Fruit fly (Drosophila melanogaster) S2 (cell line): ENCODE measurements around the gene Drice.

Source experiments
- CG8478 ChIP-seq: fragments of >200 bp; optimal IDR thresholded peaks from 2 replicates; lab custom pipeline; 2018
- CTCF ChIP-seq, 2 experiments: fragments of >200 bp; optimal IDR thresholded peaks; 2 replicates each; lab custom pipeline; 2018

DNA sequence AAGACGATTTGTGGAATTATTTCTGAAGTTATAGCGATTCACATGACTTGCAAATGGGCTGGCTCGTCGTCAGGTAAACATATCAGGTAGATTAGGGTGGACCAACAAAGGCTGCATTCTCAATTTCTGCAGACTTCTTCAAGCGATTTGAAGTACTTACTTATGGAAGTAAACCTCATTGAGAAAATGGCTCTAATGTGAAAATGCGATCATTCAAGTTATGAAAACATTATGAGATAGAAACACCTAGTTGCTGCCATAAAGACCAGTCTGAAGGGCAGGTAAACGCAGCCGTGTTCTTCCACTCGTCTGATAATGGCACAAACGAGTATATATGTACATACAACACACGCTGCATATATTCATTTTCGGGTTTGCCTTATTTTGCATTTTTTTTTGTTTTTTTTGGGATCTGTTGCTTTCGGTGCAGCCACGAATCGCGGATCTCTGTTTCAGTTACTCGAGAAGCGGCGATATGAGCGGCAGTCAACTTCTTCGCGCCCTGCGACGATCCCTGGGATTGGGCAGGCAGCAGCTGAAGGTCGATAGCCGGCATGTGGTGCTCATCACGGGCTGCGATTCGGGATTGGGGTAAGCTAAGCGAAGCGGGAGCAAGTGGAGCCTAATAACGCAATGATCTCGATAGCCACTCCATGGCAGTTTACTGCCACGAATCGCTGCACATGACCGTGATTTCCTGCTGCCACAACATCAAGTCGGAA, 5.1 kb upstream of the Drice start, which contains the start of gene sro:
- no peak for TF ChIP-seq CG8478 (lab: Kevin White, UChicago)
- TF ChIP-seq CTCF (optimal IDR thresholded peaks at IDR 0.05; lab: Kevin White, UChicago) = no peak
